Worm (Caenorhabditis elegans) whole organism, L4 larva: Measurements from ENCODE around the gene appg-2.

Experiments used
- F10B5.3 ChIP-seq: sonication (generic microtip); optimal IDR thresholded peaks from 2 replicates; lab custom pipeline; 2016; ENCODE audit warnings: mild to moderate bottlenecking, missing genetic modification characterization, missing compliant biosample characterization
- F26F4.8 ChIP-seq: fragments of 200-800 bp; sonication (Bioruptor generic); conservative IDR thresholded peaks from 2 replicates; pipeline ENCODE4 v1.3.6; 2022; ENCODE audit warnings: missing genetic modification characterization, missing compliant biosample characterization
- T26A8.4 ChIP-seq: fragments of 200-800 bp; sonication (Bioruptor generic); IDR thresholded peaks from 2 replicates; pipeline ENCODE4 v1.3.6; 2022; ENCODE audit warnings: missing genetic modification characterization, missing compliant biosample characterization
- Y105C5A.15 ChIP-seq: fragments of 200-800 bp; sonication (Bioruptor generic); IDR thresholded peaks from 2 replicates; pipeline ENCODE4 v1.3.6; 2022; ENCODE audit warnings: missing genetic modification characterization, missing compliant biosample characterization
- Y5F2A.4 ChIP-seq: fragments of 200-800 bp; sonication (Bioruptor generic); optimal IDR thresholded peaks from 2 replicates; lab custom pipeline; 2018; ENCODE audit warnings: mild to moderate bottlenecking, missing genetic modification characterization, missing compliant biosample characterization
- Y75B8A.6 ChIP-seq: fragments of 200-800 bp; sonication (Bioruptor generic); IDR thresholded peaks from 2 replicates; pipeline ENCODE4 v1.3.6; 2022; ENCODE audit warnings: missing genetic modification reagents, missing genetic modification characterization, missing compliant biosample characterization
- ZK546.5 ChIP-seq, 2 experiments: sonication (generic microtip); optimal IDR thresholded peaks; 2 replicates each; lab custom pipeline; 2017; ENCODE audit warnings: missing biosample characterization in 2 of 2, missing genetic modification characterization in 2 of 2
- aha-1 ChIP-seq: fragments of 150-350 bp; peaks from one replicate; lab custom pipeline; 2014; ENCODE audit warnings: missing biosample characterization, missing genetic modification characterization
- ceh-28 ChIP-seq: fragments of 150-350 bp; optimal IDR thresholded peaks from 2 replicates; lab custom pipeline; 2014; ENCODE audit warnings: missing biosample characterization, missing genetic modification reagents, missing genetic modification characterization
- ceh-82 ChIP-seq: sonication (generic microtip); optimal IDR thresholded peaks from 2 replicates; lab custom pipeline; 2017; ENCODE audit warnings: missing biosample characterization, missing genetic modification characterization
- daf-8 ChIP-seq: fragments of 200-800 bp; sonication (Bioruptor generic); IDR thresholded peaks from 2 replicates; pipeline ENCODE4 v1.3.6; 2022; ENCODE audit warnings: missing genetic modification characterization, missing compliant biosample characterization
- dmd-8 ChIP-seq: fragments of 200-800 bp; sonication (Bioruptor generic); IDR thresholded peaks from 2 replicates; pipeline ENCODE4 v1.3.6; 2022; ENCODE audit warnings: missing genetic modification characterization, missing compliant biosample characterization
- dmd-9 ChIP-seq: fragments of 200-800 bp; sonication (Bioruptor generic); IDR thresholded peaks from 2 replicates; pipeline ENCODE4 v1.3.6; 2022; ENCODE audit warnings: missing genetic modification reagents, missing genetic modification characterization, missing compliant biosample characterization
- dpl-1 ChIP-seq: fragments of 150-350 bp; optimal IDR thresholded peaks from 2 replicates; lab custom pipeline; 2014; ENCODE audit warnings: missing biosample characterization, missing genetic modification reagents, missing genetic modification characterization
- duxl-1 ChIP-seq: sonication (generic microtip); optimal IDR thresholded peaks from 2 replicates; lab custom pipeline; 2016; ENCODE audit warnings: mild to moderate bottlenecking, missing genetic modification characterization, moderate library complexity, missing compliant biosample characterization; ENCODE audit not compliant: poor library complexity
- dve-1 ChIP-seq: sonication (generic microtip); optimal IDR thresholded peaks from 2 replicates; lab custom pipeline; 2017; ENCODE audit warnings: antibody characterized with exemption, mild to moderate bottlenecking, missing genetic modification characterization, missing compliant biosample characterization; ENCODE audit not compliant: insufficient read depth
- egl-27 ChIP-seq: sonication (generic microtip); optimal IDR thresholded peaks from 3 replicates; lab custom pipeline; 2017; ENCODE audit warnings: missing biosample characterization, missing genetic modification reagents, missing genetic modification characterization
- hlh-30 ChIP-seq: sonication (generic microtip); optimal IDR thresholded peaks from 2 replicates; lab custom pipeline; 2017; ENCODE audit warnings: antibody characterized with exemption, mild to moderate bottlenecking, missing genetic modification characterization, missing compliant biosample characterization; ENCODE audit not compliant: insufficient read depth
- jun-1 ChIP-seq: fragments of 150-350 bp; optimal IDR thresholded peaks from 2 replicates; lab custom pipeline; 2014; ENCODE audit warnings: missing biosample characterization, missing genetic modification reagents, missing genetic modification characterization
- lin-1 ChIP-seq: fragments of 200-800 bp; sonication (Bioruptor generic); IDR thresholded peaks from 2 replicates; pipeline ENCODE4 v1.3.6; 2022; ENCODE audit warnings: missing genetic modification reagents, missing genetic modification characterization, missing compliant biosample characterization
- lin-38 ChIP-seq: fragments of 200-800 bp; sonication (Bioruptor generic); IDR thresholded peaks from 2 replicates; pipeline ENCODE4 v1.3.6; 2022; ENCODE audit warnings: missing genetic modification reagents, missing genetic modification characterization, missing compliant biosample characterization
- lir-3 ChIP-seq: sonication (generic microtip); optimal IDR thresholded peaks from 2 replicates; lab custom pipeline; 2016; ENCODE audit warnings: mild to moderate bottlenecking, missing genetic modification characterization, missing compliant biosample characterization
- lsy-2 ChIP-seq, 2 experiments: fragments of 150-350 bp in 1 of 2; sonication (generic microtip) in 1 of 2; optimal IDR thresholded peaks; 2 replicates each; lab custom pipeline; 2014 to 2017; ENCODE audit warnings: missing biosample characterization in 2 of 2, missing genetic modification characterization in 2 of 2
- madf-5 ChIP-seq, 2 experiments: fragments of 200-800 bp; sonication (Bioruptor generic); IDR thresholded peaks; 2 replicates each; pipeline ENCODE4 v1.3.6; 2022; ENCODE audit warnings: missing compliant biosample characterization in 2 of 2, missing genetic modification characterization in 2 of 2
- mdl-1 ChIP-seq, 2 experiments: fragments of 150-350 bp in 1 of 2; sonication (generic microtip) in 1 of 2; optimal IDR thresholded peaks; 2 replicates each; lab custom pipeline; 2014 to 2017; ENCODE audit warnings: missing biosample characterization in 2 of 2, missing genetic modification characterization in 2 of 2
- nhr-10 ChIP-seq: fragments of 150-350 bp; optimal IDR thresholded peaks from 2 replicates; lab custom pipeline; 2014; ENCODE audit warnings: missing biosample characterization, missing genetic modification characterization
- nhr-102 ChIP-seq: sonication (generic microtip); optimal IDR thresholded peaks from 2 replicates; lab custom pipeline; 2016; ENCODE audit warnings: mild to moderate bottlenecking, missing genetic modification characterization, moderate library complexity, missing compliant biosample characterization
- nhr-28 ChIP-seq: fragments of 150-350 bp; optimal IDR thresholded peaks from 2 replicates; lab custom pipeline; 2014; ENCODE audit warnings: missing biosample characterization, missing genetic modification characterization
- nhr-42 ChIP-seq: fragments of 200-800 bp; sonication (Bioruptor generic); IDR thresholded peaks from 2 replicates; pipeline ENCODE4 v1.3.6; 2022; ENCODE audit warnings: missing genetic modification characterization, missing compliant biosample characterization
- php-3 ChIP-seq: fragments of 200-800 bp; sonication (Bioruptor generic); IDR thresholded peaks from 2 replicates; pipeline ENCODE4 v1.3.6; 2022; ENCODE audit warnings: missing genetic modification reagents, missing genetic modification characterization, missing compliant biosample characterization
- pqm-1 ChIP-seq: sonication (generic microtip); optimal IDR thresholded peaks from 2 replicates; lab custom pipeline; 2017; ENCODE audit warnings: missing biosample characterization, missing genetic modification characterization
- rbr-2 ChIP-seq: sonication (generic microtip); optimal IDR thresholded peaks from 2 replicates; lab custom pipeline; 2016; ENCODE audit warnings: missing genotype, missing genetic modification characterization, missing compliant biosample characterization
- snpc-1.2 ChIP-seq: fragments of 200-800 bp; sonication (Bioruptor generic); IDR thresholded peaks from 2 replicates; pipeline ENCODE4 v1.3.6; 2022; ENCODE audit warnings: missing genetic modification reagents, missing genetic modification characterization, missing compliant biosample characterization
- spr-3 ChIP-seq: fragments of 200-800 bp; sonication (Bioruptor generic); optimal IDR thresholded peaks from 2 replicates; lab custom pipeline; 2018; ENCODE audit warnings: mild to moderate bottlenecking, missing genetic modification characterization, missing compliant biosample characterization
- tag-97 ChIP-seq: fragments of 200-800 bp; sonication (Bioruptor generic); IDR thresholded peaks from 2 replicates; pipeline ENCODE4 v1.3.6; 2022; ENCODE audit warnings: missing genetic modification characterization, missing compliant biosample characterization
- tra-1 ChIP-seq: fragments of 200-800 bp; sonication (Bioruptor generic); IDR thresholded peaks from 2 replicates; pipeline ENCODE4 v1.3.6; 2022; ENCODE audit warnings: missing genetic modification reagents, missing genetic modification characterization, missing compliant biosample characterization
- unc-39 ChIP-seq: sonication (generic microtip); optimal IDR thresholded peaks from 2 replicates; lab custom pipeline; 2017; ENCODE audit warnings: missing biosample characterization, missing genetic modification characterization
- unc-62 ChIP-seq, 3 experiments: fragments of 150-350 bp in 1 of 3; sonication (generic microtip); optimal IDR thresholded peaks in 2 of 3; peaks in 1 of 3; 1 replicate in 1 of 3; 2 replicates in 2 of 3; lab custom pipeline; 2014 to 2017; ENCODE audit warnings: missing biosample characterization in 3 of 3, missing genetic modification characterization in 3 of 3, missing genetic modification reagents in 3 of 3, missing genotype in 1 of 3
- vab-7 ChIP-seq: fragments of 200-800 bp; sonication (Bioruptor generic); IDR thresholded peaks from 2 replicates; pipeline ENCODE4 v1.3.6; 2022; ENCODE audit warnings: missing genetic modification reagents, missing genetic modification characterization, missing compliant biosample characterization
- zfp-2 ChIP-seq: sonication (generic microtip); optimal IDR thresholded peaks from 2 replicates; lab custom pipeline; 2016; ENCODE audit warnings: mild to moderate bottlenecking, missing genetic modification characterization, missing compliant biosample characterization

The appg-2 gene

ce11 chrII:8820126-8820972, 19.4 kb downstream of the appg-2 start (continued):
- no peak for TF ChIP-seq unc-39
- TF ChIP-seq snpc-1.2 (GFP tag; lab: Robert Waterston, UW): no peak
- TF ChIP-seq pqm-1 (tag; lab: Kevin White, UChicago): no peak
- TF ChIP-seq madf-5 (GFP tag; IDR thresholded peaks at IDR 0.05; lab: Robert Waterston, UW): 0 out of 4 replicates have a peak, but pooled peaks of 1 of the 2 experiments have one; percentile 22
- peak; percentile 91 for TF ChIP-seq T26A8.4 (GFP tag; lab: Robert Waterston, UW)
- no peak for TF ChIP-seq egl-27 (tag; lab: Kevin White, UChicago)
- TF ChIP-seq mdl-1 (tag; optimal IDR thresholded peaks at IDR 0.05; lab: Kevin White, UChicago): no peak
- peak; percentile 19 for TF ChIP-seq duxl-1 (tag; lab: Kevin White, UChicago)
- TF ChIP-seq lir-3 (tag; lab: Kevin White, UChicago): no peak
- TF ChIP-seq rbr-2 (tag; lab: Kevin White, UChicago): no peak
- TF ChIP-seq nhr-102: peak; percentile 46
- TF ChIP-seq zfp-2 (tag; lab: Kevin White, UChicago): no peak
- TF ChIP-seq lin-1: no peak
- TF ChIP-seq nhr-42: no peak
- no peak for TF ChIP-seq tag-97
- no peak for TF ChIP-seq Y105C5A.15
- no peak for TF ChIP-seq ZK546.5 (tag; optimal IDR thresholded peaks at IDR 0.05; lab: Kevin White, UChicago)
- no peak for TF ChIP-seq vab-7
- TF ChIP-seq lsy-2 (tag; optimal IDR thresholded peaks at IDR 0.05; lab: Kevin White, UChicago): peak in 1 of 2 experiments; percentile 44
- no peak for TF ChIP-seq F26F4.8
- TF ChIP-seq nhr-28: peak; percentile 31
- TF ChIP-seq tra-1: no peak
- no peak for TF ChIP-seq spr-3 (GFP tag; lab: Kevin White, UChicago)
- no peak for TF ChIP-seq dmd-9 (GFP tag; lab: Robert Waterston, UW)
- TF ChIP-seq daf-8 (GFP tag; lab: Robert Waterston, UW): no peak
- no peak for TF ChIP-seq ceh-28 (tag; lab: Kevin White, UChicago)
- no peak for TF ChIP-seq Y5F2A.4 (GFP tag; lab: Kevin White, UChicago)
- no peak for TF ChIP-seq dpl-1 (GFP tag; lab: Kevin White, UChicago)
- peak; percentile 25 for TF ChIP-seq dve-1 (tag; lab: Kevin White, UChicago)
- no peak for TF ChIP-seq php-3 (GFP tag; lab: Robert Waterston, UW)
- TF ChIP-seq lin-38 (GFP tag; lab: Robert Waterston, UW): peak; percentile 2
- no peak for TF ChIP-seq nhr-10 (tag; lab: Kevin White, UChicago)
- TF ChIP-seq Y75B8A.6: no peak

ce11 chrII:8821140-8821595, 20.2 kb downstream of the appg-2 start, which contains the start of gene F46C5.1:
Gene F46C5.1 (minus strand): TSS chrII:8821190.
- TF ChIP-seq F10B5.3 (tag; lab: Kevin White, UChicago) (no peak), hlh-30 (tag; lab: Kevin White, UChicago) (peak; percentile 13), T26A8.4 (GFP tag; lab: Robert Waterston, UW) (peak; percentile 31; the same call in 1 of the 2 replicates), unc-62 (GFP tag; optimal IDR thresholded peaks at IDR 0.05 in 1 of 2; lab: Kevin White, UChicago) (peak in 1 of 2 experiments; percentile 63), unc-62 (tag; optimal IDR thresholded peaks at IDR 0.05; lab: Kevin White, UChicago) (no peak), nhr-28 (peak; percentile 75), lin-38 (GFP tag; lab: Robert Waterston, UW) (no peak), dmd-8 (GFP tag; lab: Robert Waterston, UW) (no peak), jun-1 (tag; lab: Kevin White, UChicago) (no peak), ceh-82 (tag; lab: Kevin White, UChicago) (no peak), aha-1 (tag; lab: Kevin White, UChicago) (peak; percentile 28)
- TF ChIP-seq, all 104 proteins: peak for 5
